Fruit fly (Drosophila melanogaster) whole organism, embryonic: ENCODE data around the gene CG14174.
A peak's percentile ranks its signal among the peaks of the same experiment; 100 is the strongest.

Experiments
- Adf1 ChIP-seq: fragments of 200-800 bp; sonication (Bioruptor generic); IDR thresholded peaks from 2 replicates; pipeline ENCODE4 v1.3.6; 2022; ENCODE audit warnings: missing biosample characterization, missing genetic modification characterization
- Aef1 ChIP-seq: fragments of 200-800 bp; sonication (Bioruptor generic); IDR thresholded peaks from 3 replicates; pipeline ENCODE4 v1.3.6; 2022; ENCODE audit warnings: missing biosample characterization, missing genetic modification characterization
- Atf3 ChIP-seq: fragments of 200-800 bp; sonication (Bioruptor generic); optimal IDR thresholded peaks from 3 replicates; lab custom pipeline; 2016; ENCODE audit warnings: missing biosample characterization, missing genetic modification characterization
- CG11085 ChIP-seq: fragments of 200-800 bp; sonication (Bioruptor generic); IDR thresholded peaks from 2 replicates; pipeline ENCODE4 v1.3.6; 2022; ENCODE audit warnings: missing biosample characterization, missing genetic modification characterization
- CG14050 ChIP-seq: fragments of 200-800 bp; sonication (Bioruptor generic); IDR thresholded peaks from 3 replicates; pipeline ENCODE4 v1.3.6; 2022; ENCODE audit warnings: missing biosample characterization, missing genetic modification characterization
- CG14710 ChIP-seq: fragments of 200-800 bp; sonication (Bioruptor generic); optimal IDR thresholded peaks from 3 replicates; lab custom pipeline; 2019; ENCODE audit warnings: missing biosample characterization, mild to moderate bottlenecking, missing genetic modification characterization, moderate library complexity
- CG1647 ChIP-seq: fragments of 200-800 bp; sonication (Bioruptor generic); optimal IDR thresholded peaks from 3 replicates; lab custom pipeline; 2016; ENCODE audit warnings: missing biosample characterization, missing genetic modification characterization
- CG18011 ChIP-seq: fragments of 200-800 bp; sonication (Bioruptor generic); optimal IDR thresholded peaks from 2 replicates; lab custom pipeline; 2017; ENCODE audit warnings: missing biosample characterization, missing genetic modification characterization, mild to moderate bottlenecking, moderate library complexity, missing genotype
- CG31441 ChIP-seq: fragments of 200-800 bp; sonication (Bioruptor generic); IDR thresholded peaks from 2 replicates; pipeline ENCODE4 v1.3.6; 2022; ENCODE audit warnings: missing biosample characterization, missing genetic modification characterization
- CG3163 ChIP-seq: fragments of 200-800 bp; sonication (Bioruptor generic); optimal IDR thresholded peaks from 3 replicates; lab custom pipeline; 2016; ENCODE audit warnings: missing biosample characterization, missing genetic modification characterization
- CG3281 ChIP-seq: fragments of 200-800 bp; sonication (Bioruptor generic); optimal IDR thresholded peaks from 3 replicates; lab custom pipeline; 2017; ENCODE audit warnings: missing biosample characterization, mild to moderate bottlenecking, missing genetic modification characterization
- CG3407 ChIP-seq: fragments of 200-800 bp; sonication (Bioruptor generic); optimal IDR thresholded peaks from 2 replicates; lab custom pipeline; 2018; ENCODE audit warnings: missing biosample characterization, mild to moderate bottlenecking, missing genetic modification characterization
- CG34376 ChIP-seq: fragments of 200-800 bp; sonication (Bioruptor generic); optimal IDR thresholded peaks from 2 replicates; lab custom pipeline; 2018; ENCODE audit warnings: missing biosample characterization, mild to moderate bottlenecking, missing genetic modification characterization
- CG3726 ChIP-seq: fragments of 200-800 bp; sonication (Bioruptor generic); IDR thresholded peaks from 3 replicates; pipeline ENCODE4, ENCODE4 v1.3.6; 2022; ENCODE audit warnings: missing biosample characterization, missing genetic modification characterization
- CG7357 ChIP-seq: fragments of 200-800 bp; sonication (Bioruptor generic); IDR thresholded peaks from 3 replicates; pipeline ENCODE4 v1.3.6; 2022; ENCODE audit warnings: missing biosample characterization, missing genetic modification characterization
- CG8359 ChIP-seq: fragments of 200-800 bp; sonication (Bioruptor generic); optimal IDR thresholded peaks from 2 replicates; lab custom pipeline; 2017; ENCODE audit warnings: missing biosample characterization, mild to moderate bottlenecking, missing genetic modification characterization, borderline replicate concordance
- CG9609 ChIP-seq: fragments of 200-800 bp; sonication (Bioruptor generic); optimal IDR thresholded peaks from 3 replicates; lab custom pipeline; 2016; ENCODE audit warnings: missing biosample characterization, missing genetic modification characterization
- CHES-1-like ChIP-seq: fragments of 200-800 bp; sonication (Bioruptor generic); optimal IDR thresholded peaks from 2 replicates; lab custom pipeline; 2016; ENCODE audit warnings: missing biosample characterization, missing genetic modification characterization
- Dek ChIP-seq: fragments of 200-800 bp; sonication (Bioruptor generic); optimal IDR thresholded peaks from 3 replicates; lab custom pipeline; 2019; ENCODE audit warnings: missing biosample characterization, mild to moderate bottlenecking, missing genetic modification characterization, moderate library complexity
- Doc3 ChIP-seq: fragments of 200-800 bp; sonication (Bioruptor generic); IDR thresholded peaks from 3 replicates; pipeline ENCODE4 v1.3.6; 2022; ENCODE audit warnings: missing biosample characterization, missing genetic modification characterization; ENCODE audit not compliant: partially characterized antibody
- Elba2 ChIP-seq: fragments of 200-800 bp; sonication (Bioruptor generic); optimal IDR thresholded peaks from 3 replicates; lab custom pipeline; 2016; ENCODE audit warnings: missing biosample characterization, missing genetic modification characterization
- HLHmδ ChIP-seq: fragments of 200-800 bp; sonication (Bioruptor generic); optimal IDR thresholded peaks from 2 replicates; lab custom pipeline; 2018; ENCODE audit warnings: missing biosample characterization, mild to moderate bottlenecking, missing genetic modification characterization, moderate library complexity
- Jarid2 ChIP-seq: fragments of 200-800 bp; sonication (Bioruptor generic); optimal IDR thresholded peaks from 3 replicates; lab custom pipeline; 2017; ENCODE audit warnings: mild to moderate bottlenecking, missing biosample characterization, missing genetic modification reagents, missing genetic modification characterization
- Mes4 ChIP-seq: fragments of 200-800 bp; sonication (Bioruptor generic); optimal IDR thresholded peaks from 2 replicates; lab custom pipeline; 2016; ENCODE audit warnings: missing biosample characterization, missing genetic modification characterization
- Neu2 ChIP-seq: fragments of 200-800 bp; sonication (Bioruptor generic); optimal IDR thresholded peaks from 3 replicates; lab custom pipeline; 2016; ENCODE audit warnings: missing biosample characterization, missing genetic modification characterization, borderline replicate concordance
- PHDP ChIP-seq: fragments of 200-800 bp; sonication (Bioruptor generic); optimal IDR thresholded peaks from 3 replicates; lab custom pipeline; 2018; ENCODE audit warnings: missing biosample characterization, mild to moderate bottlenecking, missing genetic modification characterization, moderate library complexity
- Trl ChIP-seq, 3 experiments: fragments of >200 bp in 2 of 3; fragments of 200-800 bp in 1 of 3; sonication (Bioruptor generic) in 1 of 3; optimal IDR thresholded peaks; 2 replicates in 1 of 3; 3 replicates in 2 of 3; lab custom pipeline; 2016 to 2017; ENCODE audit warnings: missing biosample characterization in 1 of 3, missing genetic modification characterization in 1 of 3
- Xbp1 ChIP-seq: fragments of 200-800 bp; sonication (Bioruptor generic); optimal IDR thresholded peaks from 3 replicates; lab custom pipeline; 2016; ENCODE audit warnings: missing biosample characterization, mild to moderate bottlenecking, missing genetic modification characterization
- abd-A ChIP-seq: fragments of 200-800 bp; sonication (Bioruptor generic); optimal IDR thresholded peaks from 3 replicates; lab custom pipeline; 2019; ENCODE audit warnings: missing biosample characterization, mild to moderate bottlenecking, missing genetic modification characterization, moderate library complexity
- al ChIP-seq: fragments of 200-800 bp; sonication (Bioruptor generic); IDR thresholded peaks from 2 replicates; pipeline ENCODE4 v1.3.6; 2022; ENCODE audit warnings: missing biosample characterization, missing genetic modification characterization
- amos ChIP-seq: fragments of 200-800 bp; sonication (Bioruptor generic); IDR thresholded peaks from 2 replicates; pipeline ENCODE4 v1.3.6; 2022; ENCODE audit warnings: missing biosample characterization, missing genetic modification characterization; ENCODE audit not compliant: partially characterized antibody
- aop ChIP-seq: fragments of 200-800 bp; sonication (Bioruptor generic); IDR thresholded peaks from 2 replicates; pipeline ENCODE4 v1.3.6; 2022; ENCODE audit warnings: missing biosample characterization, missing genetic modification characterization
- cwo ChIP-seq: fragments of 200-800 bp; sonication (Bioruptor generic); optimal IDR thresholded peaks from 3 replicates; lab custom pipeline; 2017; ENCODE audit warnings: missing biosample characterization, missing genetic modification characterization, mild to moderate bottlenecking, moderate library complexity, missing genetic modification reagents
- dmrt11E ChIP-seq: fragments of 200-800 bp; sonication (Bioruptor generic); optimal IDR thresholded peaks from 3 replicates; lab custom pipeline; 2018; ENCODE audit warnings: missing biosample characterization, mild to moderate bottlenecking, missing genetic modification characterization, moderate library complexity
- en ChIP-seq: fragments of 200-800 bp; sonication (Bioruptor generic); optimal IDR thresholded peaks from 2 replicates; lab custom pipeline; 2016; ENCODE audit warnings: missing biosample characterization, missing genetic modification characterization
- fd64A ChIP-seq: fragments of 200-800 bp; sonication (Bioruptor generic); optimal IDR thresholded peaks from 3 replicates; lab custom pipeline; 2018; ENCODE audit warnings: missing biosample characterization, mild to moderate bottlenecking, missing genetic modification characterization
- gt ChIP-seq: fragments of 200-800 bp; sonication (Bioruptor generic); IDR thresholded peaks from 2 replicates; pipeline ENCODE4 v1.3.6; 2022; ENCODE audit warnings: missing biosample characterization, missing genetic modification characterization
- knrl ChIP-seq: fragments of 200-800 bp; sonication (Bioruptor generic); IDR thresholded peaks from 3 replicates; pipeline ENCODE4 v1.3.6; 2022; ENCODE audit warnings: missing biosample characterization, missing genetic modification characterization; ENCODE audit not compliant: partially characterized antibody
- pho ChIP-seq: fragments of 200-800 bp; sonication (Bioruptor generic); optimal IDR thresholded peaks from 2 replicates; lab custom pipeline; 2016; ENCODE audit warnings: missing biosample characterization, missing genetic modification characterization
- phol ChIP-seq: fragments of 200-800 bp; sonication (Bioruptor generic); optimal IDR thresholded peaks from 3 replicates; lab custom pipeline; 2018; ENCODE audit warnings: missing biosample characterization, mild to moderate bottlenecking, missing genetic modification characterization, moderate library complexity
- sens ChIP-seq: fragments of 200-800 bp; sonication (Bioruptor generic); peaks from one replicate; lab custom pipeline; 2016; ENCODE audit warnings: missing biosample characterization, missing genetic modification characterization
- sob ChIP-seq: fragments of 200-800 bp; sonication (Bioruptor generic); IDR thresholded peaks from 2 replicates; pipeline ENCODE4 v1.3.6; 2022; ENCODE audit warnings: missing biosample characterization, missing genetic modification characterization
- tgo ChIP-seq: fragments of 200-800 bp; sonication (Bioruptor generic); IDR thresholded peaks from 3 replicates; pipeline ENCODE4 v1.3.6; 2022; ENCODE audit warnings: missing biosample characterization, missing genetic modification characterization
- tll ChIP-seq, 2 experiments: fragments of 200-800 bp in 1 of 2; fragments of >200 bp in 1 of 2; sonication (Bioruptor generic) in 1 of 2; optimal IDR thresholded peaks; 2 replicates each; lab custom pipeline; 2017 to 2019; ENCODE audit warnings: missing biosample characterization in 2 of 2, missing genetic modification characterization in 2 of 2, mild to moderate bottlenecking in 1 of 2, moderate library complexity in 1 of 2
- tna ChIP-seq: fragments of 200-800 bp; sonication (Bioruptor generic); IDR thresholded peaks from 2 replicates; pipeline ENCODE4 v1.3.6; 2022; ENCODE audit warnings: missing biosample characterization, missing genetic modification characterization; ENCODE audit not compliant: partially characterized antibody
- ttk ChIP-seq: fragments of 200-800 bp; sonication (Bioruptor generic); IDR thresholded peaks from 2 replicates; pipeline ENCODE4 v2.1.2; 2022; ENCODE audit warnings: missing biosample characterization, missing genetic modification characterization
- tup ChIP-seq: fragments of 200-800 bp; sonication (Bioruptor generic); optimal IDR thresholded peaks from 2 replicates; lab custom pipeline; 2016; ENCODE audit warnings: missing biosample characterization, mild to moderate bottlenecking, missing genetic modification characterization, moderate library complexity
- zf30C ChIP-seq: fragments of 200-800 bp; sonication (Bioruptor generic); optimal IDR thresholded peaks from 3 replicates; lab custom pipeline; 2018; ENCODE audit warnings: missing biosample characterization, mild to moderate bottlenecking, missing genetic modification characterization

The CG14174 gene

dm6 chr3L:9692892-9693551 lies 26.1 kb upstream of the CG14174 start (continued):
- TF ChIP-seq CG3281 (GFP tag; lab: Kevin White, UChicago) (peak; percentile 97), CG34376 (GFP tag; lab: Kevin White, UChicago) (peak; percentile 94), Atf3 (GFP tag; lab: Kevin White, UChicago) (peak; percentile 96), CG3163 (GFP tag; lab: Kevin White, UChicago) (peak; percentile 79), Elba2 (GFP tag; lab: Kevin White, UChicago) (no peak), PHDP (tag; lab: Kevin White, UChicago) (peak; percentile 93), Trl (optimal IDR thresholded peaks at IDR 0.05; lab: Kevin White, UChicago) (peak in 1 of 2 experiments; percentile 68), Trl (GFP tag; optimal IDR thresholded peaks at IDR 0.05; lab: Kevin White, UChicago) (peak; percentile 95), al (peak; percentile 86), Doc3 (GFP tag; lab: Robert Waterston, UW) (no peak), cwo (GFP tag; lab: Kevin White, UChicago) (peak; percentile 97), knrl (GFP tag; lab: Robert Waterston, UW) (no peak), HLHmδ (GFP tag; lab: Kevin White, UChicago) (no peak), CG7357 (GFP tag; lab: Robert Waterston, UW) (peak; percentile 84; the same call in 2 of the 3 replicates), amos (no peak), pho (peak; percentile 98), Mes4 (GFP tag; lab: Kevin White, UChicago) (peak; percentile 95), CG14710 (peak; percentile 94), dmrt11E (peak; percentile 88), Jarid2 (peak; percentile 86), CG14050 (GFP tag; lab: Robert Waterston, UW) (peak; percentile 72), gt (GFP tag; lab: Robert Waterston, UW) (peak; percentile 75), ttk (peak; percentile 84), CG8359 (GFP tag; lab: Kevin White, UChicago) (peak; percentile 86), CG18011 (GFP tag; lab: Kevin White, UChicago) (peak; percentile 85), aop (GFP tag; lab: Robert Waterston, UW) (peak; percentile 70; the same call in 1 of the 2 replicates), CHES-1-like (GFP tag; lab: Kevin White, UChicago) (peak; percentile 97), sob (GFP tag; lab: Robert Waterston, UW) (peak; percentile 92), phol (tag; lab: Kevin White, UChicago) (peak; percentile 97), tll (GFP tag; optimal IDR thresholded peaks at IDR 0.05; lab: Kevin White, UChicago) (peak; percentile 19 to 34), CG3407 (peak; percentile 85), Adf1 (GFP tag; lab: Robert Waterston, UW) (no peak), abd-A (tag; lab: Kevin White, UChicago) (peak; percentile 59), en (GFP tag; lab: Kevin White, UChicago) (peak; percentile 94), CG9609 (GFP tag; lab: Kevin White, UChicago) (peak; percentile 97), Aef1 (GFP tag; lab: Robert Waterston, UW) (peak; percentile 85), CG11085 (GFP tag; lab: Robert Waterston, UW) (0 out of 2 replicates have a peak, but pooled peaks have one; percentile 53), tna (no peak), fd64A (GFP tag; lab: Kevin White, UChicago) (peak; percentile 68), Xbp1 (GFP tag; lab: Kevin White, UChicago) (peak; percentile 96), CG1647 (GFP tag; lab: Kevin White, UChicago) (peak; percentile 95), zf30C (GFP tag; lab: Kevin White, UChicago) (no peak), tup (peak; percentile 92), CG3726 (peak; percentile 86), tgo (GFP tag; lab: Robert Waterston, UW) (peak; percentile 91), sens (GFP tag; lab: Kevin White, UChicago) (peak; percentile 100), Neu2 (GFP tag; lab: Kevin White, UChicago) (peak; percentile 68), CG31441 (GFP tag; lab: Robert Waterston, UW) (peak; percentile 90), Dek (peak; percentile 94)
